Fruit fly (Drosophila melanogaster) whole organism, wandering third instar larva: Measurements from ENCODE around the gene RpL27.

Experiments used
- Abd-B ChIP-seq: fragments of >200 bp; optimal IDR thresholded peaks from 2 replicates; lab custom pipeline; 2017; ENCODE audit warnings: missing biosample characterization, missing genetic modification characterization
- CG32264 ChIP-seq: fragments of 200-800 bp; sonication (Bioruptor generic); optimal IDR thresholded peaks from 2 replicates; lab custom pipeline; 2016; ENCODE audit warnings: missing biosample characterization, missing genetic modification characterization
- CG9705 ChIP-seq: fragments of 200-800 bp; sonication (Bioruptor generic); optimal IDR thresholded peaks from 2 replicates; lab custom pipeline; 2018; ENCODE audit warnings: missing biosample characterization, mild to moderate bottlenecking, missing genetic modification characterization
- CrebA ChIP-seq: fragments of 200-800 bp; sonication (Bioruptor generic); optimal IDR thresholded peaks from 2 replicates; lab custom pipeline; 2016; ENCODE audit warnings: missing biosample characterization, mild to moderate bottlenecking, missing genetic modification characterization, borderline replicate concordance
- Dfd ChIP-seq: fragments of >200 bp; optimal IDR thresholded peaks from 2 replicates; lab custom pipeline; 2017; ENCODE audit warnings: missing biosample characterization, missing genetic modification characterization
- Dif ChIP-seq: fragments of 200-275, 200-300 bp; sonication (Bioruptor generic); optimal IDR thresholded peaks from 2 replicates; lab custom pipeline; 2018; ENCODE audit warnings: missing biosample characterization, missing genetic modification characterization; ENCODE audit not compliant: partially characterized antibody
- GATAd ChIP-seq: sonication (Bioruptor generic); optimal IDR thresholded peaks from 2 replicates; lab custom pipeline; 2016; ENCODE audit warnings: missing biosample characterization, missing genetic modification characterization
- HLH106 ChIP-seq: fragments of 200-800 bp; optimal IDR thresholded peaks from 3 replicates; lab custom pipeline; 2019; ENCODE audit warnings: missing biosample characterization, mild to moderate bottlenecking, missing genetic modification characterization, moderate library complexity
- Hnf4 ChIP-seq: fragments of 200-800 bp; sonication (Bioruptor generic); optimal IDR thresholded peaks from 2 replicates; lab custom pipeline; 2016; ENCODE audit warnings: missing biosample characterization, mild to moderate bottlenecking, missing genetic modification characterization
- Hr78 ChIP-seq: fragments of >200 bp; optimal IDR thresholded peaks from 2 replicates; lab custom pipeline; 2017; ENCODE audit warnings: missing biosample characterization, missing genetic modification characterization
- Hr83 ChIP-seq: fragments of 200-300 bp; sonication (Bioruptor generic); optimal IDR thresholded peaks from 2 replicates; lab custom pipeline; 2016; ENCODE audit warnings: missing biosample characterization, mild to moderate bottlenecking, missing genetic modification characterization, moderate library complexity; ENCODE audit not compliant: poor library complexity, severe bottlenecking
- Jra ChIP-seq: sonication (Bioruptor generic); optimal IDR thresholded peaks from 2 replicates; lab custom pipeline; 2016; ENCODE audit warnings: missing biosample characterization, missing genetic modification characterization
- Mio ChIP-seq: sonication (Bioruptor generic); optimal IDR thresholded peaks from 2 replicates; lab custom pipeline; 2016; ENCODE audit warnings: missing biosample characterization, missing genetic modification characterization
- Myc ChIP-seq: fragments of >200 bp; optimal IDR thresholded peaks from 2 replicates; lab custom pipeline; 2017
- N ChIP-seq: fragments of >200 bp; optimal IDR thresholded peaks from 2 replicates; lab custom pipeline; 2018; ENCODE audit warnings: missing biosample characterization, missing external identifiers, missing genetic modification characterization
- OdsH ChIP-seq: fragments of 200-800 bp; sonication (Bioruptor generic); optimal IDR thresholded peaks from 2 replicates; lab custom pipeline; 2016; ENCODE audit warnings: missing biosample characterization, mild to moderate bottlenecking, missing genetic modification characterization
- Rel ChIP-seq, 2 experiments: fragments of 200-800 bp; sonication (Bioruptor generic) in 1 of 2; optimal IDR thresholded peaks; 2 replicates in 1 of 2; 3 replicates in 1 of 2; lab custom pipeline; 2016 to 2019; ENCODE audit warnings: mild to moderate bottlenecking in 2 of 2, missing biosample characterization in 2 of 2, missing genetic modification characterization in 2 of 2, moderate library complexity in 1 of 2
- Sp1 ChIP-seq: fragments of 200-800 bp; sonication (Bioruptor generic); optimal IDR thresholded peaks from 3 replicates; lab custom pipeline; 2019; ENCODE audit warnings: missing biosample characterization, mild to moderate bottlenecking, missing genetic modification characterization, moderate library complexity
- Vsx2 ChIP-seq: fragments of 200-300, 225-300 bp; sonication (Bioruptor generic); optimal IDR thresholded peaks from 2 replicates; lab custom pipeline; 2018; ENCODE audit warnings: missing biosample characterization, missing genetic modification characterization; ENCODE audit not compliant: partially characterized antibody
- br ChIP-seq: fragments of 200-800 bp; sonication (Bioruptor generic); optimal IDR thresholded peaks from 2 replicates; lab custom pipeline; 2016; ENCODE audit warnings: missing biosample characterization, missing genetic modification characterization
- brk ChIP-seq: fragments of 200-800 bp; sonication (Bioruptor generic); optimal IDR thresholded peaks from 2 replicates; lab custom pipeline; 2016; ENCODE audit warnings: missing biosample characterization, mild to moderate bottlenecking, missing genetic modification characterization
- dl ChIP-seq, 2 experiments: fragments of 175-275, 200-275 bp in 1 of 2; fragments of 200-275 bp in 1 of 2; sonication (Bioruptor generic); optimal IDR thresholded peaks; lab custom pipeline; 2018; ENCODE audit warnings: mild to moderate bottlenecking in 2 of 2, missing biosample characterization in 2 of 2, missing genetic modification characterization in 2 of 2, moderate library complexity in 2 of 2; ENCODE audit not compliant: partially characterized antibody in 2 of 2, insufficient read depth in 1 of 2
- dmrt93B ChIP-seq: fragments of 200-800 bp; sonication (Bioruptor generic); optimal IDR thresholded peaks from 2 replicates; lab custom pipeline; 2018; ENCODE audit warnings: missing biosample characterization, mild to moderate bottlenecking, missing genetic modification characterization
- dsf ChIP-seq: sonication (Bioruptor generic); optimal IDR thresholded peaks from 2 replicates; lab custom pipeline; 2016; ENCODE audit warnings: missing biosample characterization, missing genetic modification characterization, borderline replicate concordance
- ey ChIP-seq: fragments of 200-800 bp; sonication (Bioruptor generic); optimal IDR thresholded peaks from 2 replicates; lab custom pipeline; 2016; ENCODE audit warnings: missing biosample characterization, missing genetic modification characterization
- foxo ChIP-seq, 2 experiments: fragments of 200-800 bp; sonication (Bioruptor generic); optimal IDR thresholded peaks; 2 replicates in 1 of 2; 3 replicates in 1 of 2; lab custom pipeline; 2016 to 2017; ENCODE audit warnings: missing biosample characterization in 2 of 2, missing genetic modification characterization in 2 of 2
- fru ChIP-seq: fragments of 200-800 bp; sonication (Bioruptor generic); optimal IDR thresholded peaks from 3 replicates; lab custom pipeline; 2016; ENCODE audit warnings: missing biosample characterization, mild to moderate bottlenecking, missing genetic modification characterization
- h ChIP-seq: fragments of 200-800 bp; sonication (Bioruptor generic); optimal IDR thresholded peaks from 3 replicates; lab custom pipeline; 2016; ENCODE audit warnings: missing biosample characterization, mild to moderate bottlenecking, missing genetic modification characterization
- jim ChIP-seq: fragments of 175-275, 200-325 bp; sonication (Bioruptor generic); optimal IDR thresholded peaks from 2 replicates; lab custom pipeline; 2016; ENCODE audit warnings: missing biosample characterization, mild to moderate bottlenecking, missing genetic modification characterization
- lola ChIP-seq: fragments of >200 bp; optimal IDR thresholded peaks from 2 replicates; lab custom pipeline; 2017; ENCODE audit warnings: missing biosample characterization, missing genetic modification characterization
- pan ChIP-seq: fragments of >200 bp; optimal IDR thresholded peaks from 2 replicates; lab custom pipeline; 2017
- psq ChIP-seq: fragments of 200-800 bp; sonication (Bioruptor generic); optimal IDR thresholded peaks from 3 replicates; lab custom pipeline; 2017; ENCODE audit warnings: missing biosample characterization, mild to moderate bottlenecking, missing genetic modification characterization, moderate library complexity
- rgr ChIP-seq: fragments of 200-800 bp; sonication (Bioruptor generic); optimal IDR thresholded peaks from 3 replicates; lab custom pipeline; 2016; ENCODE audit warnings: missing biosample characterization, mild to moderate bottlenecking, missing genetic modification characterization
- sage ChIP-seq: fragments of 200-800 bp; sonication (Bioruptor generic); optimal IDR thresholded peaks from 2 replicates; lab custom pipeline; 2016; ENCODE audit warnings: missing biosample characterization, mild to moderate bottlenecking, missing genetic modification characterization
- sv ChIP-seq: fragments of 200-800 bp; sonication (Bioruptor generic); optimal IDR thresholded peaks from 3 replicates; lab custom pipeline; 2016; ENCODE audit warnings: missing biosample characterization, missing genetic modification characterization
- tai ChIP-seq: sonication (Bioruptor generic); optimal IDR thresholded peaks from 2 replicates; lab custom pipeline; 2016; ENCODE audit warnings: missing biosample characterization, missing genetic modification characterization
- usp ChIP-seq: fragments of >200 bp; optimal IDR thresholded peaks from 2 replicates; lab custom pipeline; 2017; ENCODE audit warnings: missing biosample characterization, missing genetic modification characterization
- woc ChIP-seq: sonication (Bioruptor generic); optimal IDR thresholded peaks from 2 replicates; lab custom pipeline; 2016; ENCODE audit warnings: missing biosample characterization, mild to moderate bottlenecking, missing genetic modification characterization

Gene RpL27

DNA sequence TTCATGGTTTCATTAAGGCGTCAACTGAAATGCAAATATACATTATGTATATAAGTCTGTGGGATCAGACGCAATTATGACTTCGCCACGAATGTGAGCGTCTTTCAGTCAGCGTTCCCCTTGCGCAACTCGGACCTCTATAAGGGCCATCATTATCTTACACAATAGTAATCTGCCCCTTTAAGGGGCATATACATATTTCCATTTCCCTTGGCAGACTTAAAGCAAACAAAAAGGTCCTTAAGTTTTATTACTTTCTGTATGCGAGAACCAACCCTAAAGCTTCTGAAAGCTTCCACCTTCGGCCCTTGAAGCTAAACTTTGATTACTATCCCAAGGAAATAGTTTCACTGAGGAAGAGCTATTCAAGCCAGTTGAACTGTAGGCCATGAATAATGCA, 34.4 kb downstream of the RpL27 start:
- no peak for TF ChIP-seq fru
- TF ChIP-seq dl (GFP tag; optimal IDR thresholded peaks at IDR 0.05; lab: Kevin White, UChicago; ENCODE audit: insufficient read depth in 1 of 2, partially characterized antibody in 2 of 2), result no peak
- TF ChIP-seq brk (GFP tag; lab: Kevin White, UChicago), result no peak

DNA sequence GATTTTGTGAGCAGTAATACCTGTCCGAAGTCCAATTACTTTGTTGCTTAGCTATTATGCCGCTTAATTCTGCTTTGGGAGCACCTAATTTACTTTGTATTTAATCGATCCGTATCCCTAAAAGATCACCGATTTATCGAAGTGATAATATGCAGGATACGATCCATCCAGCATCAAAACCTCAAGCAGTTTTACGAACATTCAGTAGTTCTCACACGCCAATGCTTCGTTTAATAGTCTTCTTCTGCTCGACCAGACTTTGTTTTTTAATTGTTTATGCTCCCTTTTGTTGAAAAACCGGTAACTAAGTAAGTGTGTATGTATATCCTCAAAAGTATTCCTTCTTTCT, 36.6 kb downstream of the RpL27 start:
- TF ChIP-seq ey, result no peak
- TF ChIP-seq HLH106 (tag; lab: Kevin White, UChicago), result peak; percentile 32
- peak in 1 of 2 experiments; percentile 20 for TF ChIP-seq foxo (GFP tag; optimal IDR thresholded peaks at IDR 0.05; lab: Kevin White, UChicago)
- peak; percentile 26 for TF ChIP-seq OdsH
- peak; percentile 23 for TF ChIP-seq psq (GFP tag; lab: Kevin White, UChicago)

DNA sequence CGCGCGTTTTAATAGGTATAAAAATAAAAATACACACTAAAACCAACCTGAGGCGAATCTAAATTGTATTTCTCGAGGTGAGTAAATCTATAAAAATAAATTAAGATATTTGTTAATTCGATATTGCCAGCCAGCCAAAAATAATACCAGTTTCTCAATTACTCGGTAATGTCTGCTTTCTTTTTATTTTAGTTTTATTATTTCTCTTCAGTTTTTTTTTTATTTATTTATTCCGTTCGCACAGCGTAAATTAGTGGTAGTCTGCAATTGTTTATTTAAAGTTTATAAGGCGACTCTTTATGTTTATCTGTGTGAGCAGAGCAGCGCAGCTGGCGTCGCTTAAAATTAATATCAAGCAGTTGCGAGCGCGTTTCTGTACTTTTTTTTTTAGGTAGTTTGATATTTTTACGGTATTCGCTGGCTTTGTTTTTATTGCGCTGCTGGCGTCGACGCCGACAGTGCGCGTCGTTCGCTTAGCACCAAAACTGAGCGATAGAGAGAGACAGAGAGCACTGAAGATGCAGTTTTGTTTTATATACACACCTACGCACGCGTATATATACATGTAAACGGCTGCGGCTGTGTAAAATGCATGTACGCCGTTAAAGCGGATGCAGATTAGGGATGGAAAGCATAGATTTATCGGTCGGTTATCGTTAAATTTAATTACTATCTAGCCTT, 37.1 kb downstream of the RpL27 start:
- TF ChIP-seq Myc (lab: Kevin White, UChicago) (no peak), tai (GFP tag; lab: Kevin White, UChicago) (no peak), Dif (GFP tag; lab: Kevin White, UChicago) (peak; percentile 34), Sp1 (peak; percentile 18), Dfd (GFP tag; lab: Kevin White, UChicago) (no peak), HLH106 (tag; lab: Kevin White, UChicago) (no peak), pan (lab: Kevin White, UChicago) (no peak), GATAd (GFP tag; lab: Kevin White, UChicago) (no peak), dmrt93B (GFP tag; lab: Kevin White, UChicago) (peak; percentile 4), brk (GFP tag; lab: Kevin White, UChicago) (no peak), OdsH (no peak), psq (GFP tag; lab: Kevin White, UChicago) (no peak), Hnf4 (peak; percentile 33), ey (peak; percentile 13), Mio (GFP tag; lab: Kevin White, UChicago) (no peak), dsf (GFP tag; lab: Kevin White, UChicago) (no peak), rgr (GFP tag; lab: Kevin White, UChicago) (peak; percentile 15), N (no peak), h (GFP tag; lab: Kevin White, UChicago) (peak; percentile 50), Hr78 (GFP tag; lab: Kevin White, UChicago) (no peak), woc (GFP tag; lab: Kevin White, UChicago) (peak; percentile 6), dl (GFP tag; optimal IDR thresholded peaks at IDR 0.05; lab: Kevin White, UChicago; ENCODE audit: insufficient read depth in 1 of 2, partially characterized antibody in 2 of 2) (no peak), foxo (GFP tag; optimal IDR thresholded peaks at IDR 0.05; lab: Kevin White, UChicago) (no peak), jim (GFP tag; lab: Kevin White, UChicago) (no peak), br (GFP tag; lab: Kevin White, UChicago) (peak; percentile 17), lola (GFP tag; lab: Kevin White, UChicago) (no peak), CrebA (no peak), sage (GFP tag; lab: Kevin White, UChicago) (no peak), Abd-B (GFP tag; lab: Kevin White, UChicago) (no peak), CG32264 (no peak), CG9705 (GFP tag; lab: Kevin White, UChicago) (no peak), fru (peak; percentile 32), Hr83 (GFP tag; lab: Kevin White, UChicago) (peak; percentile 23), Jra (GFP tag; lab: Kevin White, UChicago) (no peak), sv (GFP tag; lab: Kevin White, UChicago) (no peak), Rel (GFP tag; optimal IDR thresholded peaks at IDR 0.05; lab: Kevin White, UChicago) (no peak), Rel (tag; optimal IDR thresholded peaks at IDR 0.05; lab: Kevin White, UChicago) (peak; percentile 36), Vsx2 (GFP tag; lab: Kevin White, UChicago) (no peak), usp (GFP tag; lab: Kevin White, UChicago) (no peak)
